Worm (Caenorhabditis elegans) whole organism, midembryonic: Measurements from ENCODE around the gene tiar-2.

ENCODE experiments used
- flt-1 ChIP-seq: fragments of 200-800 bp; sonication (Bioruptor generic); IDR thresholded peaks from 2 replicates; pipeline ENCODE4 v1.3.6; 2022; ENCODE audit warnings: missing genetic modification characterization, missing compliant biosample characterization
- med-1 ChIP-seq: sonication (generic microtip); optimal IDR thresholded peaks from 2 replicates; lab custom pipeline; 2017; ENCODE audit warnings: missing genetic modification characterization, mild to moderate bottlenecking, missing compliant biosample characterization, antibody characterized with exemption, missing genetic modification reagents; ENCODE audit not compliant: insufficient read depth
- ref-1 ChIP-seq: fragments of 200-800 bp; sonication (Bioruptor generic); conservative IDR thresholded peaks from 2 replicates; pipeline ENCODE4 v1.3.6; 2022; ENCODE audit warnings: missing genetic modification reagents, missing genetic modification characterization, missing compliant biosample characterization
- ztf-29 ChIP-seq: fragments of 200-800 bp; sonication (Bioruptor generic); IDR thresholded peaks from 2 replicates; pipeline ENCODE4 v1.3.6; 2022; ENCODE audit warnings: missing genetic modification reagents, missing genetic modification characterization, missing compliant biosample characterization

ce11 chrII:12727871-12728270 is 40.6 kb upstream of the tiar-2 start:
- TF ChIP-seq med-1 (GFP tag; lab: Kevin White, UChicago) (no peak), flt-1 (no peak), ref-1 (no peak), ztf-29 (GFP tag; lab: Robert Waterston, UW) (no peak)
